Worm (Caenorhabditis elegans) whole organism, mixed stage, embryonic: Measurements from ENCODE around the gene C16A3.5.

Experiments used
- M03D4.4 ChIP-seq: sonication (generic microtip); optimal IDR thresholded peaks from 2 replicates; lab custom pipeline; 2017; ENCODE audit warnings: mild to moderate bottlenecking, missing genetic modification characterization, missing compliant biosample characterization
- bed-3 ChIP-seq: fragments of 200-800 bp; sonication (Bioruptor generic); optimal IDR thresholded peaks from 3 replicates; lab custom pipeline; 2018; ENCODE audit warnings: mild to moderate bottlenecking, missing genetic modification characterization, moderate library complexity, missing compliant biosample characterization
- blmp-1 ChIP-seq: fragments of 150-350 bp; optimal IDR thresholded peaks from 2 replicates; lab custom pipeline; 2014; ENCODE audit warnings: missing biosample characterization, missing genetic modification characterization
- ceh-39 ChIP-seq: fragments of 150-350 bp; optimal IDR thresholded peaks from 2 replicates; lab custom pipeline; 2014; ENCODE audit warnings: missing biosample characterization, missing genetic modification characterization
- ceh-43 ChIP-seq: fragments of 200-800 bp; sonication (Bioruptor generic); optimal IDR thresholded peaks from 2 replicates; lab custom pipeline; 2018; ENCODE audit warnings: mild to moderate bottlenecking, missing genetic modification characterization, moderate library complexity, missing compliant biosample characterization
- ceh-83 ChIP-seq: fragments of 200-800 bp; sonication (Bioruptor generic); optimal IDR thresholded peaks from 2 replicates; lab custom pipeline; 2018; ENCODE audit warnings: mild to moderate bottlenecking, missing genetic modification characterization, missing compliant biosample characterization
- ces-1 ChIP-seq: fragments of 150-350 bp; optimal IDR thresholded peaks from 2 replicates; lab custom pipeline; 2014; ENCODE audit warnings: missing biosample characterization, missing genetic modification reagents, missing genetic modification characterization
- cnd-1 ChIP-seq: fragments of 200-800 bp; sonication (Bioruptor generic); optimal IDR thresholded peaks from 2 replicates; lab custom pipeline; 2018; ENCODE audit warnings: mild to moderate bottlenecking, missing genetic modification characterization, missing compliant biosample characterization
- drap-1 ChIP-seq: fragments of 200-800 bp; sonication (Bioruptor generic); optimal IDR thresholded peaks from 3 replicates; lab custom pipeline; 2018; ENCODE audit warnings: mild to moderate bottlenecking, missing genetic modification characterization, missing compliant biosample characterization
- elt-1 ChIP-seq: sonication (generic microtip); optimal IDR thresholded peaks from 2 replicates; lab custom pipeline; 2017; ENCODE audit warnings: missing genetic modification characterization, mild to moderate bottlenecking, missing compliant biosample characterization, antibody characterized with exemption, moderate library complexity, borderline replicate concordance; ENCODE audit not compliant: insufficient read depth
- elt-3 ChIP-seq: fragments of 150-350 bp; optimal IDR thresholded peaks from 2 replicates; lab custom pipeline; 2014; ENCODE audit warnings: missing biosample characterization, missing genetic modification characterization
- flh-1 ChIP-seq: fragments of 200-800 bp; sonication (Bioruptor generic); optimal IDR thresholded peaks from 2 replicates; lab custom pipeline; 2018; ENCODE audit warnings: mild to moderate bottlenecking, missing genetic modification characterization, moderate library complexity, missing compliant biosample characterization
- ham-2 ChIP-seq: fragments of 200-800 bp; sonication (Bioruptor generic); optimal IDR thresholded peaks from 2 replicates; lab custom pipeline; 2018; ENCODE audit warnings: mild to moderate bottlenecking, missing genetic modification characterization, missing compliant biosample characterization
- hlh-1 ChIP-seq: fragments of 150-350 bp; optimal IDR thresholded peaks from 2 replicates; lab custom pipeline; 2014; ENCODE audit warnings: missing biosample characterization, missing genetic modification reagents, missing genetic modification characterization
- lin-13 ChIP-seq: fragments of 150-350 bp; optimal IDR thresholded peaks from 2 replicates; lab custom pipeline; 2014; ENCODE audit warnings: missing biosample characterization, missing genetic modification characterization
- lin-32 ChIP-seq: fragments of 200-800 bp; sonication (Bioruptor generic); optimal IDR thresholded peaks from 2 replicates; lab custom pipeline; 2018; ENCODE audit warnings: mild to moderate bottlenecking, missing genetic modification characterization, missing compliant biosample characterization
- lsy-2 ChIP-seq: fragments of 150-350 bp; optimal IDR thresholded peaks from 2 replicates; lab custom pipeline; 2014; ENCODE audit warnings: missing biosample characterization, missing genetic modification characterization
- mab-5 ChIP-seq: fragments of 150-350 bp; optimal IDR thresholded peaks from 2 replicates; lab custom pipeline; 2014; ENCODE audit warnings: missing biosample characterization, missing genetic modification characterization
- mep-1 ChIP-seq: fragments of 150-350 bp; optimal IDR thresholded peaks from 2 replicates; lab custom pipeline; 2017; ENCODE audit warnings: missing biosample characterization, missing genetic modification reagents, missing genetic modification characterization, inconsistent platforms
- mls-2 ChIP-seq: sonication (generic microtip); optimal IDR thresholded peaks from 2 replicates; lab custom pipeline; 2016; ENCODE audit warnings: mild to moderate bottlenecking, missing genetic modification characterization, moderate library complexity, missing compliant biosample characterization
- nhr-12 ChIP-seq: fragments of 150-350 bp; optimal IDR thresholded peaks from 2 replicates; lab custom pipeline; 2014; ENCODE audit warnings: missing biosample characterization, missing genetic modification characterization
- nhr-2 ChIP-seq: fragments of 150-350 bp; optimal IDR thresholded peaks from 2 replicates; lab custom pipeline; 2014; ENCODE audit warnings: missing biosample characterization, missing genetic modification characterization
- nhr-237 ChIP-seq: fragments of 150-350 bp; optimal IDR thresholded peaks from 2 replicates; lab custom pipeline; 2014; ENCODE audit warnings: missing biosample characterization, missing genetic modification characterization
- nhr-28 ChIP-seq: fragments of 150-350 bp; optimal IDR thresholded peaks from 2 replicates; lab custom pipeline; 2014; ENCODE audit warnings: missing biosample characterization, missing genetic modification characterization
- nhr-76 ChIP-seq: sonication (generic microtip); optimal IDR thresholded peaks from 2 replicates; lab custom pipeline; 2017; ENCODE audit warnings: missing biosample characterization, missing genetic modification characterization
- pha-4 ChIP-seq: fragments of 150-350 bp; optimal IDR thresholded peaks from 2 replicates; lab custom pipeline; 2018; ENCODE audit warnings: missing biosample characterization, missing genetic modification reagents, missing genetic modification characterization
- sem-2 ChIP-seq: fragments of 200-800 bp; sonication (Bioruptor generic); optimal IDR thresholded peaks from 2 replicates; lab custom pipeline; 2018; ENCODE audit warnings: mild to moderate bottlenecking, missing genetic modification characterization, missing compliant biosample characterization
- snpc-4 ChIP-seq: fragments of 150-350 bp; optimal IDR thresholded peaks from 2 replicates; lab custom pipeline; 2014; ENCODE audit warnings: missing biosample characterization, missing genetic modification characterization
- sptf-1 ChIP-seq: sonication (generic microtip); optimal IDR thresholded peaks from 2 replicates; lab custom pipeline; 2017; ENCODE audit warnings: mild to moderate bottlenecking, missing genetic modification characterization, moderate library complexity, missing compliant biosample characterization
- tbx-8 ChIP-seq: fragments of 200-800 bp; sonication (Bioruptor generic); optimal IDR thresholded peaks from 2 replicates; lab custom pipeline; 2018; ENCODE audit warnings: mild to moderate bottlenecking, missing genetic modification characterization, moderate library complexity, missing compliant biosample characterization
- unc-120 ChIP-seq: sonication (generic microtip); optimal IDR thresholded peaks from 2 replicates; lab custom pipeline; 2017; ENCODE audit warnings: missing genetic modification characterization, missing compliant biosample characterization; ENCODE audit not compliant: poor library complexity, severe bottlenecking
- unc-39 ChIP-seq: fragments of 150-350 bp; optimal IDR thresholded peaks from 2 replicates; lab custom pipeline; 2014; ENCODE audit warnings: missing biosample characterization, missing genetic modification characterization
- unc-62 ChIP-seq: fragments of 150-350 bp; optimal IDR thresholded peaks from 2 replicates; lab custom pipeline; 2014; ENCODE audit warnings: missing biosample characterization, missing genetic modification reagents, missing genetic modification characterization
- zip-8 ChIP-seq: fragments of 150-350 bp; optimal IDR thresholded peaks from 2 replicates; lab custom pipeline; 2014; ENCODE audit warnings: missing biosample characterization, missing genetic modification characterization
- ztf-11 ChIP-seq: fragments of 150-350 bp; optimal IDR thresholded peaks from 2 replicates; lab custom pipeline; 2014; ENCODE audit warnings: missing biosample characterization, missing genetic modification characterization

The C16A3.5 gene

ce11 chrIII:6398124-6398523 is 17.6 kb downstream of the C16A3.5 start:
- no peak for TF ChIP-seq ceh-39 (tag; lab: Kevin White, UChicago)
- TF ChIP-seq unc-62, result peak; percentile 24
- TF ChIP-seq mep-1 (tag; lab: Kevin White, UChicago), result no peak
- TF ChIP-seq hlh-1 (tag; lab: Kevin White, UChicago), result peak; percentile 59
- TF ChIP-seq nhr-12 (tag; lab: Kevin White, UChicago), result no peak

- no peak for TF ChIP-seq mep-1 (tag; lab: Kevin White, UChicago)
- no peak for TF ChIP-seq nhr-12 (tag; lab: Kevin White, UChicago)
- no peak for TF ChIP-seq unc-120
- no peak for TF ChIP-seq sem-2 (GFP tag; lab: Kevin White, UChicago)
- TF ChIP-seq unc-39, result no peak
- peak; percentile 57 for TF ChIP-seq ces-1 (GFP tag; lab: Kevin White, UChicago)
- no peak for TF ChIP-seq ceh-39 (tag; lab: Kevin White, UChicago)
- TF ChIP-seq ham-2 (GFP tag; lab: Kevin White, UChicago), result no peak
Measured at ce11 chrIII:6399424-6399823, 18.9 kb downstream of the C16A3.5 start.

- TF ChIP-seq unc-62 (peak; percentile 89), ceh-39 (tag; lab: Kevin White, UChicago) (no peak), M03D4.4 (no peak), mab-5 (tag; lab: Kevin White, UChicago) (peak; percentile 48), ceh-83 (no peak), elt-1 (tag; lab: Kevin White, UChicago) (no peak), zip-8 (tag; lab: Kevin White, UChicago) (no peak), blmp-1 (tag; lab: Kevin White, UChicago) (no peak), flh-1 (GFP tag; lab: Kevin White, UChicago) (no peak), ceh-43 (GFP tag; lab: Kevin White, UChicago) (no peak), sem-2 (GFP tag; lab: Kevin White, UChicago) (no peak), drap-1 (GFP tag; lab: Kevin White, UChicago) (no peak), mep-1 (tag; lab: Kevin White, UChicago) (no peak), ces-1 (GFP tag; lab: Kevin White, UChicago) (no peak), pha-4 (tag; lab: Kevin White, UChicago) (no peak), nhr-76 (tag; lab: Kevin White, UChicago) (no peak), tbx-8 (GFP tag; lab: Kevin White, UChicago) (no peak), nhr-12 (tag; lab: Kevin White, UChicago) (no peak), nhr-2 (tag; lab: Kevin White, UChicago) (no peak), cnd-1 (tag; lab: Kevin White, UChicago) (no peak), lin-32 (GFP tag; lab: Kevin White, UChicago) (no peak), hlh-1 (tag; lab: Kevin White, UChicago) (peak; percentile 99), unc-120 (peak; percentile 69), bed-3 (GFP tag; lab: Kevin White, UChicago) (no peak), sptf-1 (tag; lab: Kevin White, UChicago) (no peak), elt-3 (tag; lab: Kevin White, UChicago) (no peak), lsy-2 (tag; lab: Kevin White, UChicago) (no peak), mls-2 (tag; lab: Kevin White, UChicago) (no peak), snpc-4 (tag; lab: Kevin White, UChicago) (no peak), nhr-28 (tag; lab: Kevin White, UChicago) (no peak), nhr-237 (tag; lab: Kevin White, UChicago) (no peak), lin-13 (no peak), ham-2 (GFP tag; lab: Kevin White, UChicago) (no peak), unc-39 (no peak), ztf-11 (tag; lab: Kevin White, UChicago) (no peak)
- TF ChIP-seq, all 35 proteins: peak for 4
Measured at ce11 chrIII:6402346-6402745, 21.8 kb downstream of the C16A3.5 start.

ce11 chrIII:6402810-6403209 is 22.2 kb downstream of the C16A3.5 start:
- TF ChIP-seq nhr-76 (tag; lab: Kevin White, UChicago) (no peak), nhr-2 (tag; lab: Kevin White, UChicago) (no peak), pha-4 (tag; lab: Kevin White, UChicago) (no peak), unc-39 (no peak), lin-13 (no peak), elt-1 (tag; lab: Kevin White, UChicago) (no peak), blmp-1 (tag; lab: Kevin White, UChicago) (no peak), ceh-39 (tag; lab: Kevin White, UChicago) (no peak), M03D4.4 (no peak), mep-1 (tag; lab: Kevin White, UChicago) (no peak), mab-5 (tag; lab: Kevin White, UChicago) (no peak), bed-3 (GFP tag; lab: Kevin White, UChicago) (no peak), ceh-43 (GFP tag; lab: Kevin White, UChicago) (no peak), tbx-8 (GFP tag; lab: Kevin White, UChicago) (no peak), flh-1 (GFP tag; lab: Kevin White, UChicago) (no peak), sptf-1 (tag; lab: Kevin White, UChicago) (no peak), nhr-28 (tag; lab: Kevin White, UChicago) (no peak), unc-120 (no peak)
